Worm (Caenorhabditis elegans) whole organism, L1 larva: Measurements from ENCODE around the gene srlf-5.

Experiments used
- C04F5.9 ChIP-seq: sonication (generic microtip); optimal IDR thresholded peaks from 2 replicates; lab custom pipeline; 2016; ENCODE audit warnings: missing genetic modification characterization, missing compliant biosample characterization
- aly-2 ChIP-seq: fragments of 150-350 bp; optimal IDR thresholded peaks from 2 replicates; lab custom pipeline; 2014; ENCODE audit warnings: missing biosample characterization, missing genetic modification characterization
- ama-1 ChIP-seq: fragments of 150-350 bp; optimal IDR thresholded peaks from 2 replicates; lab custom pipeline; 2014
- ceh-8 ChIP-seq: fragments of 200-800 bp; sonication (Bioruptor generic); optimal IDR thresholded peaks from 2 replicates; lab custom pipeline; 2018; ENCODE audit warnings: mild to moderate bottlenecking, missing genetic modification characterization, moderate library complexity, missing compliant biosample characterization
- ceh-82 ChIP-seq, 3 experiments: fragments of 150-350 bp in 1 of 3; sonication (generic microtip) in 2 of 3; optimal IDR thresholded peaks; 2 replicates each; lab custom pipeline; 2014 to 2017; ENCODE audit warnings: missing biosample characterization in 3 of 3, missing genetic modification characterization in 3 of 3
- ceh-88 ChIP-seq: fragments of 200-800 bp; sonication (Bioruptor generic); IDR thresholded peaks from 2 replicates; pipeline ENCODE4 v1.3.6; 2022; ENCODE audit warnings: missing genetic modification characterization, missing compliant biosample characterization
- dpl-1 ChIP-seq, 3 experiments: fragments of 150-350 bp in 2 of 3; sonication (generic microtip) in 1 of 3; optimal IDR thresholded peaks; 2 replicates each; lab custom pipeline; 2014 to 2017; ENCODE audit warnings: missing biosample characterization in 3 of 3, missing genetic modification characterization in 3 of 3, missing genetic modification reagents in 3 of 3
- dsc-1 ChIP-seq: sonication (generic microtip); optimal IDR thresholded peaks from 2 replicates; lab custom pipeline; 2016; ENCODE audit warnings: mild to moderate bottlenecking, missing genetic modification characterization, missing compliant biosample characterization
- efl-1 ChIP-seq, 4 experiments: fragments of 150-350 bp; optimal IDR thresholded peaks in 3 of 4; peaks in 1 of 4; 1 replicate in 1 of 4; 2 replicates in 3 of 4; lab custom pipeline; 2014; ENCODE audit warnings: missing biosample characterization in 2 of 4, missing genetic modification characterization in 2 of 4, missing genetic modification reagents in 2 of 4
- efl-3 ChIP-seq: fragments of 200-800 bp; sonication (Bioruptor generic); optimal IDR thresholded peaks from 2 replicates; lab custom pipeline; 2018; ENCODE audit warnings: mild to moderate bottlenecking, missing genetic modification characterization, missing compliant biosample characterization
- egl-13 ChIP-seq: sonication (generic microtip); optimal IDR thresholded peaks from 2 replicates; lab custom pipeline; 2016; ENCODE audit warnings: missing genotype, missing genetic modification reagents, missing genetic modification characterization, missing compliant biosample characterization
- egl-27 ChIP-seq, 2 experiments: fragments of 150-350 bp in 1 of 2; sonication (generic microtip); optimal IDR thresholded peaks; 3 replicates each; lab custom pipeline; 2017 to 2018; ENCODE audit warnings: missing biosample characterization in 2 of 2, missing genetic modification characterization in 2 of 2, missing genetic modification reagents in 2 of 2
- elt-2 ChIP-seq: sonication (generic microtip); optimal IDR thresholded peaks from 2 replicates; lab custom pipeline; 2016; ENCODE audit warnings: missing genetic modification characterization, mild to moderate bottlenecking, inconsistent platforms, missing compliant biosample characterization, missing genetic modification reagents
- elt-3 ChIP-seq, 6 experiments: fragments of 150-350 bp in 1 of 6; sonication (generic microtip); optimal IDR thresholded peaks; 2 replicates each; lab custom pipeline; 2017 to 2018; ENCODE audit warnings: missing biosample characterization in 6 of 6, missing genetic modification characterization in 6 of 6, inconsistent platforms in 1 of 6
- fkh-4 ChIP-seq: sonication (generic microtip); optimal IDR thresholded peaks from 2 replicates; lab custom pipeline; 2016; ENCODE audit warnings: missing compliant biosample characterization, missing genetic modification characterization, borderline replicate concordance
- fos-1 ChIP-seq: fragments of 150-350 bp; optimal IDR thresholded peaks from 2 replicates; lab custom pipeline; 2014; ENCODE audit warnings: missing biosample characterization, missing genetic modification characterization
- grh-1 ChIP-seq: fragments of 200-800 bp; sonication (Bioruptor generic); IDR thresholded peaks from 2 replicates; pipeline ENCODE4 v1.3.6; 2022; ENCODE audit warnings: missing genetic modification reagents, missing genetic modification characterization, missing compliant biosample characterization
- hpl-2 ChIP-seq: fragments of 150-350 bp; optimal IDR thresholded peaks from 2 replicates; lab custom pipeline; 2014; ENCODE audit warnings: missing biosample characterization, missing genetic modification reagents, missing genetic modification characterization
- jun-1 ChIP-seq: fragments of 150-350 bp; optimal IDR thresholded peaks from 2 replicates; lab custom pipeline; 2014; ENCODE audit warnings: missing biosample characterization, missing genetic modification reagents, missing genetic modification characterization
- lin-35 ChIP-seq, 2 experiments: fragments of 150-350 bp; optimal IDR thresholded peaks; 2 replicates each; lab custom pipeline; 2014; ENCODE audit warnings: missing biosample characterization in 2 of 2, missing genetic modification characterization in 2 of 2, missing genetic modification reagents in 2 of 2
- lin-39 ChIP-seq: fragments of 150-350 bp; optimal IDR thresholded peaks from 2 replicates; lab custom pipeline; 2014; ENCODE audit warnings: missing biosample characterization, missing genetic modification reagents, missing genetic modification characterization
- lir-3 ChIP-seq: sonication (generic microtip); optimal IDR thresholded peaks from 2 replicates; lab custom pipeline; 2016; ENCODE audit warnings: mild to moderate bottlenecking, missing genetic modification characterization, moderate library complexity, missing compliant biosample characterization; ENCODE audit not compliant: poor library complexity
- mab-9 ChIP-seq: fragments of 200-800 bp; sonication (Bioruptor generic); IDR thresholded peaks from 2 replicates; pipeline ENCODE4 v1.3.6; 2022; ENCODE audit warnings: missing genetic modification reagents, missing genetic modification characterization, missing compliant biosample characterization
- mdl-1 ChIP-seq, 2 experiments: fragments of 150-350 bp; optimal IDR thresholded peaks; 2 replicates each; lab custom pipeline; 2014 to 2017; ENCODE audit warnings: missing biosample characterization in 2 of 2, missing genetic modification characterization in 2 of 2, inconsistent platforms in 1 of 2
- mef-2 ChIP-seq: fragments of 150-350 bp; optimal IDR thresholded peaks from 2 replicates; lab custom pipeline; 2014; ENCODE audit warnings: missing biosample characterization, missing genetic modification characterization
- nhr-12 ChIP-seq: sonication (generic microtip); optimal IDR thresholded peaks from 2 replicates; lab custom pipeline; 2017; ENCODE audit warnings: missing biosample characterization, missing genetic modification characterization
- nhr-237 ChIP-seq: fragments of 150-350 bp; optimal IDR thresholded peaks from 2 replicates; lab custom pipeline; 2014; ENCODE audit warnings: missing biosample characterization, missing genetic modification characterization
- nhr-47 ChIP-seq: sonication (generic microtip); optimal IDR thresholded peaks from 2 replicates; lab custom pipeline; 2016; ENCODE audit warnings: mild to moderate bottlenecking, missing genetic modification characterization, moderate library complexity, missing compliant biosample characterization
- nhr-77 ChIP-seq: fragments of 150-350 bp; optimal IDR thresholded peaks from 2 replicates; lab custom pipeline; 2014; ENCODE audit warnings: missing biosample characterization, missing genetic modification characterization
- nhr-85 ChIP-seq: sonication (generic microtip); peaks from one replicate; lab custom pipeline; 2016; ENCODE audit warnings: missing genetic modification characterization, inconsistent platforms, missing compliant biosample characterization
- nhr-90 ChIP-seq: sonication (generic microtip); optimal IDR thresholded peaks from 2 replicates; lab custom pipeline; 2016; ENCODE audit warnings: mild to moderate bottlenecking, missing genetic modification characterization, missing compliant biosample characterization; ENCODE audit not compliant: poor library complexity
- pax-3 ChIP-seq: fragments of 200-800 bp; sonication (Bioruptor generic); optimal IDR thresholded peaks from 2 replicates; lab custom pipeline; 2018; ENCODE audit warnings: mild to moderate bottlenecking, missing genetic modification characterization, moderate library complexity, missing compliant biosample characterization
- pqm-1 ChIP-seq: sonication (generic microtip); optimal IDR thresholded peaks from 3 replicates; lab custom pipeline; 2017; ENCODE audit warnings: missing biosample characterization, missing genetic modification characterization
- sox-4 ChIP-seq: sonication (generic microtip); optimal IDR thresholded peaks from 2 replicates; lab custom pipeline; 2016; ENCODE audit warnings: missing genetic modification characterization, missing compliant biosample characterization
- unc-130 ChIP-seq: fragments of 150-350 bp; optimal IDR thresholded peaks from 2 replicates; lab custom pipeline; 2017; ENCODE audit warnings: missing biosample characterization, missing genetic modification characterization, inconsistent platforms
- unc-30 ChIP-seq: sonication (generic microtip); optimal IDR thresholded peaks from 2 replicates; lab custom pipeline; 2017; ENCODE audit warnings: missing biosample characterization, missing genetic modification characterization
- unc-98 ChIP-seq: fragments of 200-800 bp; sonication (Bioruptor generic); IDR thresholded peaks from 2 replicates; pipeline ENCODE4 v1.3.6; 2022; ENCODE audit warnings: missing genetic modification characterization, missing compliant biosample characterization
- zag-1 ChIP-seq: fragments of 150-350 bp; optimal IDR thresholded peaks from 2 replicates; lab custom pipeline; 2014; ENCODE audit warnings: missing biosample characterization, missing genetic modification characterization
- zip-4 ChIP-seq: fragments of 200-800 bp; sonication (Bioruptor generic); optimal IDR thresholded peaks from 2 replicates; lab custom pipeline; 2018; ENCODE audit warnings: mild to moderate bottlenecking, missing genetic modification characterization, moderate library complexity, missing compliant biosample characterization
- ztf-11 ChIP-seq, 2 experiments: sonication (generic microtip); optimal IDR thresholded peaks; 2 replicates each; lab custom pipeline; 2016 to 2017; ENCODE audit warnings: missing genetic modification characterization in 2 of 2, missing biosample characterization in 1 of 2, missing compliant biosample characterization in 1 of 2

Gene srlf-5

ce11 chrIV:12896371-12896882, 30.1 kb downstream of the srlf-5 start, which contains the start of gene K08D8.7:
Gene K08D8.7 (plus strand): TSS chrIV:12896832.
- no peak for TF ChIP-seq C04F5.9
- no peak for TF ChIP-seq mab-9 (GFP tag; lab: Robert Waterston, UW)
- TF ChIP-seq elt-2: peak; percentile 58
- no peak for TF ChIP-seq hpl-2 (GFP tag; lab: Kevin White, UChicago)
- no peak for TF ChIP-seq ceh-8
- TF ChIP-seq egl-13 (tag; lab: Kevin White, UChicago): no peak
- TF ChIP-seq nhr-12 (tag; lab: Kevin White, UChicago): no peak
- no peak for TF ChIP-seq pax-3 (tag; lab: Kevin White, UChicago)
- TF ChIP-seq nhr-47: no peak
- TF ChIP-seq dsc-1 (tag; lab: Kevin White, UChicago): no peak
- no peak for TF ChIP-seq unc-130 (tag; lab: Kevin White, UChicago)
- TF ChIP-seq lin-35 (GFP tag; optimal IDR thresholded peaks at IDR 0.05; lab: Kevin White, UChicago): peak in 1 of 2 experiments; percentile 24
- no peak for TF ChIP-seq lir-3
- TF ChIP-seq, all 84 proteins: peak for 2

- no peak for TF ChIP-seq mef-2 (tag; lab: Kevin White, UChicago)
- TF ChIP-seq nhr-12 (tag; lab: Kevin White, UChicago): no peak
- TF ChIP-seq nhr-237 (tag; lab: Kevin White, UChicago): no peak
- TF ChIP-seq lin-35 (GFP tag; optimal IDR thresholded peaks at IDR 0.05; lab: Kevin White, UChicago): no peak
- TF ChIP-seq fkh-4 (tag; lab: Kevin White, UChicago): no peak
- TF ChIP-seq egl-27 (tag; optimal IDR thresholded peaks at IDR 0.05; lab: Kevin White, UChicago): no peak
- no peak for TF ChIP-seq ceh-88 (GFP tag; lab: Robert Waterston, UW)
- TF ChIP-seq zip-4 (GFP tag; lab: Kevin White, UChicago): no peak
Measured at ce11 chrIV:12894996-12895395, 31.5 kb downstream of the srlf-5 start, which contains the start of gene K08D8.11. Gene K08D8.11 (plus strand): TSS chrIV:12895296.

- no peak for TF ChIP-seq fos-1 (tag; lab: Kevin White, UChicago)
- peak; percentile 6 for TF ChIP-seq nhr-85 (tag; lab: Kevin White, UChicago)
- TF ChIP-seq, all 84 proteins: peak for 1
Measured at ce11 chrIV:12893166-12893565, 33.4 kb downstream of the srlf-5 start, which contains the start of gene K08D8.12. Gene K08D8.12 (plus strand): TSS chrIV:12893466.

ce11 chrIV:12892194-12892593, 34.3 kb downstream of the srlf-5 start, which contains the start of gene K08D8.1:
Gene K08D8.1 (plus strand): TSS chrIV:12892494.
- TF ChIP-seq nhr-90: no peak
- TF ChIP-seq fkh-4 (tag; lab: Kevin White, UChicago): no peak
- no peak for TF ChIP-seq ama-1
- TF ChIP-seq ztf-11 (tag; optimal IDR thresholded peaks at IDR 0.05; lab: Kevin White, UChicago): no peak
- TF ChIP-seq pax-3 (tag; lab: Kevin White, UChicago): no peak
- TF ChIP-seq unc-98 (GFP tag; lab: Robert Waterston, UW): no peak
- no peak for TF ChIP-seq zag-1 (tag; lab: Kevin White, UChicago)
- no peak for TF ChIP-seq lin-39 (tag; lab: Kevin White, UChicago)
- no peak for TF ChIP-seq aly-2
- TF ChIP-seq mab-9 (GFP tag; lab: Robert Waterston, UW): no peak
- no peak for TF ChIP-seq sox-4
- TF ChIP-seq unc-30 (tag; lab: Kevin White, UChicago): no peak
- TF ChIP-seq lin-35 (GFP tag; optimal IDR thresholded peaks at IDR 0.05; lab: Kevin White, UChicago): no peak
- no peak for TF ChIP-seq ceh-82 (tag; optimal IDR thresholded peaks at IDR 0.05; lab: Kevin White, UChicago)

- TF ChIP-seq elt-2: peak; percentile 17
- TF ChIP-seq hpl-2 (GFP tag; lab: Kevin White, UChicago): no peak
Measured at ce11 chrIV:12891080-12891479, 35.5 kb downstream of the srlf-5 start.

ce11 chrIV:12890445-12890844, 36.1 kb downstream of the srlf-5 start, which contains the start of gene K08D8.6:
Gene K08D8.6 (minus strand): TSS chrIV:12890508.
- TF ChIP-seq efl-1 (optimal IDR thresholded peaks at IDR 0.05; lab: Kevin White, UChicago) (no peak), efl-1 (GFP tag; optimal IDR thresholded peaks at IDR 0.05 in 1 of 2; lab: Kevin White, UChicago) (peak in 1 of 2 experiments; percentile 30), pqm-1 (tag; lab: Kevin White, UChicago) (peak; percentile 78), elt-2 (peak; percentile 88), dpl-1 (GFP tag; optimal IDR thresholded peaks at IDR 0.05; lab: Kevin White, UChicago) (no peak), efl-3 (GFP tag; lab: Kevin White, UChicago) (no peak), ceh-82 (tag; optimal IDR thresholded peaks at IDR 0.05; lab: Kevin White, UChicago) (no peak), ceh-8 (no peak), ceh-88 (GFP tag; lab: Robert Waterston, UW) (no peak), elt-3 (tag; optimal IDR thresholded peaks at IDR 0.05; lab: Kevin White, UChicago) (no peak), mdl-1 (tag; optimal IDR thresholded peaks at IDR 0.05; lab: Kevin White, UChicago) (no peak), nhr-77 (tag; lab: Kevin White, UChicago) (no peak), grh-1 (no peak), jun-1 (tag; lab: Kevin White, UChicago) (peak; percentile 7)
